Fruit fly (Drosophila melanogaster) whole organism, embryonic: ENCODE measurements around the gene Tom.

Experiments used
- Adf1 ChIP-seq: fragments of 200-800 bp; sonication (Bioruptor generic); IDR thresholded peaks from 2 replicates; pipeline ENCODE4 v1.3.6; 2022; ENCODE audit warnings: missing biosample characterization, missing genetic modification characterization
- Awh ChIP-seq: fragments of 200-800 bp; sonication (Bioruptor generic); IDR thresholded peaks from 2 replicates; pipeline ENCODE4, ENCODE4 v1.3.6; 2022; ENCODE audit warnings: missing biosample characterization, missing genetic modification characterization
- B-H2 ChIP-seq: fragments of 200-800 bp; sonication (Bioruptor generic); optimal IDR thresholded peaks from 2 replicates; lab custom pipeline; 2018; ENCODE audit warnings: missing biosample characterization, mild to moderate bottlenecking, missing genetic modification characterization
- BtbVII ChIP-seq: fragments of 200-800 bp; sonication (Bioruptor generic); optimal IDR thresholded peaks from 3 replicates; lab custom pipeline; 2017; ENCODE audit warnings: missing biosample characterization, mild to moderate bottlenecking, missing genetic modification characterization
- C15 ChIP-seq: fragments of 200-800 bp; sonication (Bioruptor generic); IDR thresholded peaks from 3 replicates; pipeline ENCODE4 v1.3.6; 2022; ENCODE audit warnings: missing biosample characterization, missing genetic modification characterization
- CG10274 ChIP-seq: fragments of 200-800 bp; sonication (Bioruptor generic); optimal IDR thresholded peaks from 3 replicates; lab custom pipeline; 2017; ENCODE audit warnings: missing biosample characterization, mild to moderate bottlenecking, missing genetic modification characterization
- CG10654 ChIP-seq: fragments of 200-800 bp; sonication (Bioruptor generic); optimal IDR thresholded peaks from 2 replicates; lab custom pipeline; 2016; ENCODE audit warnings: missing biosample characterization, missing genetic modification characterization
- CG14014 ChIP-seq: fragments of 200-800 bp; sonication (Bioruptor generic); IDR thresholded peaks from 2 replicates; pipeline ENCODE4 v1.3.6; 2022; ENCODE audit warnings: missing biosample characterization, missing genetic modification characterization
- CG14710 ChIP-seq: fragments of 200-800 bp; sonication (Bioruptor generic); optimal IDR thresholded peaks from 3 replicates; lab custom pipeline; 2019; ENCODE audit warnings: missing biosample characterization, mild to moderate bottlenecking, missing genetic modification characterization, moderate library complexity
- CG17802 ChIP-seq: fragments of 200-800 bp; sonication (Bioruptor generic); optimal IDR thresholded peaks from 2 replicates; lab custom pipeline; 2018; ENCODE audit warnings: missing biosample characterization, mild to moderate bottlenecking, missing genetic modification characterization, moderate library complexity
- CG18011 ChIP-seq: fragments of 200-800 bp; sonication (Bioruptor generic); optimal IDR thresholded peaks from 2 replicates; lab custom pipeline; 2017; ENCODE audit warnings: missing biosample characterization, missing genetic modification characterization, mild to moderate bottlenecking, moderate library complexity, missing genotype
- CG2199 ChIP-seq: fragments of 200-800 bp; sonication (Bioruptor generic); IDR thresholded peaks from 3 replicates; pipeline ENCODE4 v1.3.6; 2022; ENCODE audit warnings: missing biosample characterization, missing genetic modification characterization
- CG2889 ChIP-seq: fragments of 200-800 bp; sonication (Bioruptor generic); IDR thresholded peaks from 3 replicates; pipeline ENCODE4 v1.3.6; 2022; ENCODE audit warnings: missing biosample characterization, missing genetic modification characterization
- CG32767 ChIP-seq: fragments of 200-800 bp; sonication (Bioruptor generic); IDR thresholded peaks from 2 replicates; pipeline ENCODE4 v1.3.6; 2022; ENCODE audit warnings: missing biosample characterization, missing genetic modification characterization
- CG4617 ChIP-seq: fragments of 200-800 bp; sonication (Bioruptor generic); optimal IDR thresholded peaks from 3 replicates; lab custom pipeline; 2016; ENCODE audit warnings: missing biosample characterization, missing genetic modification characterization, borderline replicate concordance
- CG6175 ChIP-seq: fragments of 200-800 bp; sonication (Bioruptor generic); IDR thresholded peaks from 3 replicates; pipeline ENCODE4 v1.3.6; 2022; ENCODE audit warnings: missing biosample characterization, missing genetic modification characterization
- CG6254 ChIP-seq: fragments of 200-800 bp; sonication (Bioruptor generic); optimal IDR thresholded peaks from 3 replicates; lab custom pipeline; 2017; ENCODE audit warnings: mild to moderate bottlenecking, missing biosample characterization, missing genetic modification reagents, missing genetic modification characterization
- CG7786 ChIP-seq: fragments of 200-800 bp; sonication (Bioruptor generic); optimal IDR thresholded peaks from 2 replicates; lab custom pipeline; 2016; ENCODE audit warnings: missing biosample characterization, missing genetic modification characterization
- CG7839 ChIP-seq: fragments of 200-800 bp; sonication (Bioruptor generic); optimal IDR thresholded peaks from 3 replicates; lab custom pipeline; 2018; ENCODE audit warnings: missing biosample characterization, mild to moderate bottlenecking, missing genetic modification characterization, moderate library complexity
- Chrac-16 ChIP-seq: fragments of 200-800 bp; sonication (Bioruptor generic); optimal IDR thresholded peaks from 3 replicates; lab custom pipeline; 2016; ENCODE audit warnings: missing biosample characterization, missing genetic modification characterization
- D ChIP-seq, 2 experiments: fragments of 200-800 bp in 1 of 2; fragments of >200 bp in 1 of 2; sonication (Bioruptor generic) in 1 of 2; optimal IDR thresholded peaks; 2 replicates in 1 of 2; 3 replicates in 1 of 2; lab custom pipeline; 2017; ENCODE audit warnings: mild to moderate bottlenecking in 1 of 2, missing biosample characterization in 1 of 2, missing genetic modification characterization in 1 of 2, missing genetic modification reagents in 1 of 2
- D19B ChIP-seq: fragments of 200-800 bp; sonication (Bioruptor generic); optimal IDR thresholded peaks from 2 replicates; lab custom pipeline; 2017; ENCODE audit warnings: missing biosample characterization, mild to moderate bottlenecking, missing genetic modification characterization
- Deaf1 ChIP-seq: fragments of 200-800 bp; optimal IDR thresholded peaks from 3 replicates; lab custom pipeline; 2019; ENCODE audit warnings: missing biosample characterization, mild to moderate bottlenecking, missing genetic modification characterization, moderate library complexity
- Drgx ChIP-seq: fragments of 200-800 bp; sonication (Bioruptor generic); IDR thresholded peaks from 2 replicates; pipeline ENCODE4 v1.3.6; 2022; ENCODE audit warnings: missing biosample characterization, missing genetic modification characterization
- Hmr ChIP-seq: fragments of 200-800 bp; sonication (Bioruptor generic); optimal IDR thresholded peaks from 3 replicates; lab custom pipeline; 2017; ENCODE audit warnings: mild to moderate bottlenecking, missing biosample characterization, missing genetic modification reagents, missing genetic modification characterization
- NC2α ChIP-seq: fragments of 200-800 bp; sonication (Bioruptor generic); optimal IDR thresholded peaks from 2 replicates; lab custom pipeline; 2016; ENCODE audit warnings: missing biosample characterization, missing genetic modification characterization
- Optix ChIP-seq: fragments of 200-800 bp; sonication (Bioruptor generic); IDR thresholded peaks from 3 replicates; pipeline ENCODE4 v1.3.6; 2022; ENCODE audit warnings: missing biosample characterization, missing genetic modification characterization
- Trl ChIP-seq, 3 experiments: fragments of >200 bp in 2 of 3; fragments of 200-800 bp in 1 of 3; sonication (Bioruptor generic) in 1 of 3; optimal IDR thresholded peaks; 2 replicates in 1 of 3; 3 replicates in 2 of 3; lab custom pipeline; 2016 to 2017; ENCODE audit warnings: missing biosample characterization in 1 of 3, missing genetic modification characterization in 1 of 3
- cato ChIP-seq: fragments of 200-800 bp; sonication (Bioruptor generic); optimal IDR thresholded peaks from 2 replicates; lab custom pipeline; 2016; ENCODE audit warnings: missing biosample characterization, missing genetic modification characterization, borderline replicate concordance
- dysf ChIP-seq: fragments of 200-800 bp; sonication (Bioruptor generic); IDR thresholded peaks from 3 replicates; pipeline ENCODE4 v1.3.6; 2022; ENCODE audit warnings: missing biosample characterization, missing genetic modification characterization
- gcm ChIP-seq: fragments of 200-800 bp; sonication (Bioruptor generic); optimal IDR thresholded peaks from 2 replicates; lab custom pipeline; 2019; ENCODE audit warnings: missing biosample characterization, mild to moderate bottlenecking, missing genetic modification characterization, moderate library complexity
- insv ChIP-seq, 2 experiments: fragments of 200-800 bp; sonication (Bioruptor generic); optimal IDR thresholded peaks; 3 replicates each; lab custom pipeline; 2016 to 2018; ENCODE audit warnings: missing biosample characterization in 2 of 2, missing genetic modification characterization in 2 of 2
- kni ChIP-seq: fragments of 200-800 bp; sonication (Bioruptor generic); optimal IDR thresholded peaks from 3 replicates; lab custom pipeline; 2017; ENCODE audit warnings: mild to moderate bottlenecking, missing biosample characterization, missing genetic modification reagents, missing genetic modification characterization
- p53 ChIP-seq: fragments of 200-800 bp; sonication (Bioruptor generic); optimal IDR thresholded peaks from 2 replicates; lab custom pipeline; 2016; ENCODE audit warnings: missing biosample characterization, missing genetic modification characterization
- pan ChIP-seq, 4 experiments: fragments of >200 bp in 3 of 4; fragments of 200-800 bp in 1 of 4; sonication (Bioruptor generic) in 1 of 4; optimal IDR thresholded peaks in 3 of 4; IDR thresholded peaks in 1 of 4; 2 replicates each; pipeline versions ENCODE4 v1.3.6 to Lab custom; 2017 to 2022; ENCODE audit warnings: missing biosample characterization in 2 of 4, missing genetic modification characterization in 2 of 4, mixed read lengths in 1 of 4
- sc ChIP-seq, 3 experiments: fragments of >200 bp in 2 of 3; fragments of 200-800 bp in 1 of 3; sonication (Bioruptor generic) in 1 of 3; optimal IDR thresholded peaks; 2 replicates in 2 of 3; 3 replicates in 1 of 3; lab custom pipeline; 2017; ENCODE audit warnings: mild to moderate bottlenecking in 1 of 3, missing biosample characterization in 1 of 3, missing genetic modification characterization in 1 of 3, missing genetic modification reagents in 1 of 3
- sens ChIP-seq: fragments of 200-800 bp; sonication (Bioruptor generic); peaks from one replicate; lab custom pipeline; 2016; ENCODE audit warnings: missing biosample characterization, missing genetic modification characterization
- ssp ChIP-seq: fragments of 200-800 bp; sonication (Bioruptor generic); IDR thresholded peaks from 2 replicates; pipeline ENCODE4 v1.3.6; 2022; ENCODE audit warnings: missing biosample characterization, missing genetic modification characterization
- tll ChIP-seq, 2 experiments: fragments of 200-800 bp in 1 of 2; fragments of >200 bp in 1 of 2; sonication (Bioruptor generic) in 1 of 2; optimal IDR thresholded peaks; 2 replicates each; lab custom pipeline; 2017 to 2019; ENCODE audit warnings: missing biosample characterization in 2 of 2, missing genetic modification characterization in 2 of 2, mild to moderate bottlenecking in 1 of 2, moderate library complexity in 1 of 2
- twi ChIP-seq: fragments of 200-800 bp; optimal IDR thresholded peaks from 2 replicates; lab custom pipeline; 2019; ENCODE audit warnings: missing biosample characterization, mild to moderate bottlenecking, missing genetic modification characterization, moderate library complexity
- zen ChIP-seq: fragments of 200-800 bp; sonication (Bioruptor generic); optimal IDR thresholded peaks from 3 replicates; lab custom pipeline; 2018; ENCODE audit warnings: missing biosample characterization, mild to moderate bottlenecking, missing genetic modification characterization, moderate library complexity
- zf30C ChIP-seq: fragments of 200-800 bp; sonication (Bioruptor generic); optimal IDR thresholded peaks from 3 replicates; lab custom pipeline; 2018; ENCODE audit warnings: missing biosample characterization, mild to moderate bottlenecking, missing genetic modification characterization

The Tom gene

dm6 chr3L:14967691-14968538, 1.2 kb upstream of the Tom start (continued):
- TF ChIP-seq B-H2 (GFP tag; lab: Kevin White, UChicago) (no peak), zf30C (GFP tag; lab: Kevin White, UChicago) (peak; percentile 0), C15 (GFP tag; lab: Robert Waterston, UW) (no peak), NC2α (GFP tag; lab: Kevin White, UChicago) (no peak), CG4617 (no peak), CG7839 (tag; lab: Kevin White, UChicago) (no peak), Drgx (GFP tag; lab: Robert Waterston, UW) (no peak), CG2889 (no peak), dysf (GFP tag; lab: Robert Waterston, UW) (no peak), D19B (no peak), insv (GFP tag; optimal IDR thresholded peaks at IDR 0.05; lab: Kevin White, UChicago) (peak in 1 of 2 experiments; percentile 60), kni (GFP tag; lab: Kevin White, UChicago) (peak; percentile 88), D (optimal IDR thresholded peaks at IDR 0.05; lab: Kevin White, UChicago) (peak; percentile 92), D (GFP tag; optimal IDR thresholded peaks at IDR 0.05; lab: Kevin White, UChicago) (peak; percentile 2), p53 (GFP tag; lab: Kevin White, UChicago) (peak; percentile 100), twi (tag; lab: Kevin White, UChicago) (peak; percentile 66), CG6175 (GFP tag; lab: Robert Waterston, UW) (no peak), Trl (optimal IDR thresholded peaks at IDR 0.05; lab: Kevin White, UChicago) (peak in 1 of 2 experiments; percentile 52), Trl (GFP tag; optimal IDR thresholded peaks at IDR 0.05; lab: Kevin White, UChicago) (no peak), cato (no peak), tll (GFP tag; optimal IDR thresholded peaks at IDR 0.05; lab: Kevin White, UChicago) (peak in 1 of 2 experiments; percentile 88), sc (optimal IDR thresholded peaks at IDR 0.05; lab: Kevin White, UChicago) (no peak), sc (GFP tag; optimal IDR thresholded peaks at IDR 0.05; lab: Kevin White, UChicago) (no peak), zen (peak; percentile 97), Awh (GFP tag; lab: Robert Waterston, UW) (no peak), CG2199 (peak; percentile 57; the same call in 2 of the 3 replicates)

dm6 chr3L:14968553-14968952, 591 bp upstream of the Tom start:
- TF ChIP-seq pan (optimal IDR thresholded peaks at IDR 0.05; lab: Kevin White, UChicago) (peak in 1 of 2 experiments; percentile 77), pan (GFP tag; optimal IDR thresholded peaks at IDR 0.05 in 1 of 2, IDR thresholded peaks at IDR 0.05 in 1 of 2) (no peak), Adf1 (GFP tag; lab: Robert Waterston, UW) (no peak)

- TF ChIP-seq BtbVII (no peak), CG17802 (tag; lab: Kevin White, UChicago) (no peak), insv (GFP tag; optimal IDR thresholded peaks at IDR 0.05; lab: Kevin White, UChicago) (peak in 1 of 2 experiments; percentile 98), CG6254 (GFP tag; lab: Kevin White, UChicago) (no peak), CG10274 (GFP tag; lab: Kevin White, UChicago) (no peak), CG32767 (no peak), gcm (peak; percentile 9), sens (GFP tag; lab: Kevin White, UChicago) (peak; percentile 36), ssp (GFP tag; lab: Robert Waterston, UW) (no peak), zen (peak; percentile 48), Hmr (GFP tag; lab: Kevin White, UChicago) (no peak), Optix (GFP tag; lab: Robert Waterston, UW) (no peak), CG7786 (GFP tag; lab: Kevin White, UChicago) (no peak), CG10654 (GFP tag; lab: Kevin White, UChicago) (no peak), CG14014 (GFP tag; lab: Robert Waterston, UW) (no peak), CG14710 (tag; lab: Kevin White, UChicago) (no peak), Deaf1 (tag; lab: Kevin White, UChicago) (no peak), Chrac-16 (GFP tag; lab: Kevin White, UChicago) (no peak), CG18011 (no peak)
These were observed 1.1 kb downstream of the Tom start for dm6 chr3L:14970213-14970612.
